Worm (Caenorhabditis elegans) whole organism, L2 larva: ENCODE measurements around the gene npr-2.

Source experiments
- ama-1 ChIP-seq: fragments of 150-350 bp; optimal IDR thresholded peaks from 2 replicates; lab custom pipeline; 2018; ENCODE audit warnings: inconsistent platforms
- ceh-82 ChIP-seq: fragments of 150-350 bp; optimal IDR thresholded peaks from 2 replicates; lab custom pipeline; 2014; ENCODE audit warnings: missing biosample characterization, missing genetic modification characterization
- lin-11 ChIP-seq: fragments of 150-350 bp; sonication (generic microtip); optimal IDR thresholded peaks from 2 replicates; lab custom pipeline; 2014; ENCODE audit warnings: missing biosample characterization, missing genetic modification characterization, inconsistent platforms, mixed read lengths
- lin-13 ChIP-seq: fragments of 150-350 bp; optimal IDR thresholded peaks from 2 replicates; lab custom pipeline; 2014; ENCODE audit warnings: missing biosample characterization, missing genetic modification reagents, missing genetic modification characterization
- nhr-10 ChIP-seq: sonication (generic microtip); optimal IDR thresholded peaks from 2 replicates; lab custom pipeline; 2017; ENCODE audit warnings: missing biosample characterization, missing genetic modification characterization
- nhr-11 ChIP-seq: fragments of 150-350 bp; optimal IDR thresholded peaks from 2 replicates; lab custom pipeline; 2014; ENCODE audit warnings: missing biosample characterization, missing genetic modification characterization
- snpc-4 ChIP-seq: fragments of 150-350 bp; optimal IDR thresholded peaks from 2 replicates; lab custom pipeline; 2014; ENCODE audit warnings: missing biosample characterization, missing genetic modification characterization
- unc-39 ChIP-seq: fragments of 150-350 bp; optimal IDR thresholded peaks from 2 replicates; lab custom pipeline; 2014; ENCODE audit warnings: missing biosample characterization, missing genetic modification characterization
- zag-1 ChIP-seq: fragments of 150-350 bp; optimal IDR thresholded peaks from 2 replicates; lab custom pipeline; 2014; ENCODE audit warnings: missing biosample characterization, missing genetic modification characterization
- ztf-11 ChIP-seq: sonication (generic microtip); optimal IDR thresholded peaks from 2 replicates; lab custom pipeline; 2017; ENCODE audit warnings: missing biosample characterization, missing genetic modification characterization

ce11 chrIV:9524849-9525460, 55.0 kb downstream of the npr-2 start, which contains the start of gene ndua-5:
- TF ChIP-seq ztf-11 (no peak), unc-39 (tag; lab: Kevin White, UChicago) (no peak), ama-1 (no peak), ceh-82 (tag; lab: Kevin White, UChicago) (no peak), lin-13 (peak; percentile 27), nhr-10 (no peak), zag-1 (tag; lab: Kevin White, UChicago) (no peak), nhr-11 (tag; lab: Kevin White, UChicago) (no peak), snpc-4 (tag; lab: Kevin White, UChicago) (peak; percentile 68), lin-11 (tag; lab: Kevin White, UChicago) (no peak)
